Worm (Caenorhabditis elegans) whole organism, midembryonic: ENCODE results near the gene rps-0.

ENCODE experiments used
- T22C8.4 ChIP-seq: fragments of 200-800 bp; sonication (Bioruptor generic); IDR thresholded peaks from 2 replicates; pipeline ENCODE4 v1.3.6; 2022; ENCODE audit warnings: missing genetic modification characterization, missing compliant biosample characterization
- cog-1 ChIP-seq: sonication (generic microtip); optimal IDR thresholded peaks from 2 replicates; lab custom pipeline; 2016; ENCODE audit warnings: missing genetic modification characterization, missing compliant biosample characterization
- flt-1 ChIP-seq: fragments of 200-800 bp; sonication (Bioruptor generic); IDR thresholded peaks from 2 replicates; pipeline ENCODE4 v1.3.6; 2022; ENCODE audit warnings: missing genetic modification characterization, missing compliant biosample characterization
- klf-2 ChIP-seq: fragments of 200-800 bp; sonication (Bioruptor generic); conservative IDR thresholded peaks from 2 replicates; pipeline ENCODE4 v1.3.6; 2022; ENCODE audit warnings: missing genetic modification reagents, missing genetic modification characterization, missing compliant biosample characterization
- ref-1 ChIP-seq: fragments of 200-800 bp; sonication (Bioruptor generic); conservative IDR thresholded peaks from 2 replicates; pipeline ENCODE4 v1.3.6; 2022; ENCODE audit warnings: missing genetic modification reagents, missing genetic modification characterization, missing compliant biosample characterization
- tab-1 ChIP-seq: fragments of 200-800 bp; sonication (Bioruptor generic); IDR thresholded peaks from 2 replicates; pipeline ENCODE4 v1.3.6; 2022; ENCODE audit warnings: missing genetic modification characterization, missing compliant biosample characterization
- ztf-23 ChIP-seq: fragments of 200-800 bp; sonication (Bioruptor generic); IDR thresholded peaks from 2 replicates; pipeline ENCODE4 v1.3.6; 2022; ENCODE audit warnings: missing genetic modification reagents, missing genetic modification characterization, missing compliant biosample characterization
- ztf-29 ChIP-seq: fragments of 200-800 bp; sonication (Bioruptor generic); IDR thresholded peaks from 2 replicates; pipeline ENCODE4 v1.3.6; 2022; ENCODE audit warnings: missing genetic modification reagents, missing genetic modification characterization, missing compliant biosample characterization

DNA sequence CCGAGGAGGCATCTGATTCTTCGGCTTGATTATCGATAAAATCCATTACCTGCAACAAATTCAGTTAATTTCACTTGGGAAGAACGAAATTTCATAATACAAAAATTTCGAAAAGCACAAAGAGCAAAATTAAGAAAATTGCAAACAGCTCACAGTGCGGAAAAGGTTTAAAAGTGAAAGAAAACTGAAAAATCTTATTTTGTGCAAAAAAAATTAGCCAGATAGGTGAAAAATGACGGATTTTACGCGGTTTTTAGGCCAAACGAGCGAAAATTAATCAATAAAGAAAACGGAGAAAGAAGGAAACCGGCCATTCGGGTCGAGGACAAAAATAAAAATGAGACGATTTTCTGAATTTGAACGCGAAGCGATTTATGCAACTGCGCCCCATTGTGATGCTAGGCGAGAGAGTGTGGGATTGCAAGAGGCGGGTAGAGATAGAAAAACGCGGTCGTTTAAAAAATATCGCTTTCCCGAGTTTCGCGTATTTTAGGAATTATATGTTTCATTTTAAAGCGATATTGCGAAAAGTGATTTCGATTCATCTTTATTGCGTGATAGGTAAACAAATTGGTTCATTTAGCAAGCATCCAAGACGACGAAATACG lies 33.1 kb downstream of the rps-0 start, which contains the start of gene emb-5:
- TF ChIP-seq cog-1 (tag; lab: Kevin White, UChicago) (no peak), flt-1 (0 out of 2 replicates have a peak, but pooled peaks have one; percentile 45), klf-2 (no peak), ztf-23 (GFP tag; lab: Robert Waterston, UW) (no peak), ref-1 (GFP tag; lab: Robert Waterston, UW) (no peak), tab-1 (no peak), ztf-29 (GFP tag; lab: Robert Waterston, UW) (no peak), T22C8.4 (GFP tag; lab: Robert Waterston, UW) (no peak)
